Fruit fly (Drosophila melanogaster) whole organism, pupa: ENCODE results near the gene CG32845.

ENCODE experiments used
- CG13204 ChIP-seq: fragments of 200-800 bp; sonication (Bioruptor generic); optimal IDR thresholded peaks from 2 replicates; lab custom pipeline; 2018; ENCODE audit warnings: missing biosample characterization, mild to moderate bottlenecking, missing genetic modification characterization, moderate library complexity
- CG4496 ChIP-seq: fragments of 200-800 bp; sonication (Bioruptor generic); IDR thresholded peaks from 3 replicates; pipeline ENCODE4 v1.3.6; 2022; ENCODE audit warnings: missing biosample characterization, missing genetic modification characterization
- CG8159 ChIP-seq: fragments of 200-800 bp; sonication (Bioruptor generic); optimal IDR thresholded peaks from 3 replicates; lab custom pipeline; 2018; ENCODE audit warnings: missing biosample characterization, mild to moderate bottlenecking, missing genetic modification characterization, moderate library complexity
- CG8301 ChIP-seq: fragments of 200-800 bp; sonication (Bioruptor generic); optimal IDR thresholded peaks from 2 replicates; lab custom pipeline; 2018; ENCODE audit warnings: missing biosample characterization, mild to moderate bottlenecking, missing genetic modification characterization
- EcR ChIP-seq: fragments of 200-800 bp; sonication (Bioruptor generic); optimal IDR thresholded peaks from 3 replicates; lab custom pipeline; 2019; ENCODE audit warnings: missing biosample characterization, missing genetic modification characterization, mild to moderate bottlenecking, moderate library complexity, missing genetic modification reagents

dm6 chr3L:312323-312722, 39.1 kb upstream of the CG32845 start:
- TF ChIP-seq EcR (GFP tag; lab: Kevin White, UChicago) (no peak), CG4496 (GFP tag; lab: Robert Waterston, UW) (no peak), CG8159 (tag; lab: Kevin White, UChicago) (no peak), CG13204 (GFP tag; lab: Kevin White, UChicago) (no peak), CG8301 (tag; lab: Kevin White, UChicago) (no peak)
